Fruit fly (Drosophila melanogaster) whole organism, wandering third instar larva: Measurements from ENCODE around the gene Tmx3.

Source experiments
- Abd-B ChIP-seq: fragments of >200 bp; optimal IDR thresholded peaks from 2 replicates; lab custom pipeline; 2017; ENCODE audit warnings: missing biosample characterization, missing genetic modification characterization
- CG32264 ChIP-seq: fragments of 200-800 bp; sonication (Bioruptor generic); optimal IDR thresholded peaks from 2 replicates; lab custom pipeline; 2016; ENCODE audit warnings: missing biosample characterization, missing genetic modification characterization
- CG9705 ChIP-seq: fragments of 200-800 bp; sonication (Bioruptor generic); optimal IDR thresholded peaks from 2 replicates; lab custom pipeline; 2018; ENCODE audit warnings: missing biosample characterization, mild to moderate bottlenecking, missing genetic modification characterization
- CrebA ChIP-seq: fragments of 200-800 bp; sonication (Bioruptor generic); optimal IDR thresholded peaks from 2 replicates; lab custom pipeline; 2016; ENCODE audit warnings: missing biosample characterization, mild to moderate bottlenecking, missing genetic modification characterization, borderline replicate concordance
- Dfd ChIP-seq: fragments of >200 bp; optimal IDR thresholded peaks from 2 replicates; lab custom pipeline; 2017; ENCODE audit warnings: missing biosample characterization, missing genetic modification characterization
- Dif ChIP-seq: fragments of 200-275, 200-300 bp; sonication (Bioruptor generic); optimal IDR thresholded peaks from 2 replicates; lab custom pipeline; 2018; ENCODE audit warnings: missing biosample characterization, missing genetic modification characterization; ENCODE audit not compliant: partially characterized antibody
- GATAd ChIP-seq: sonication (Bioruptor generic); optimal IDR thresholded peaks from 2 replicates; lab custom pipeline; 2016; ENCODE audit warnings: missing biosample characterization, missing genetic modification characterization
- HLH106 ChIP-seq: fragments of 200-800 bp; optimal IDR thresholded peaks from 3 replicates; lab custom pipeline; 2019; ENCODE audit warnings: missing biosample characterization, mild to moderate bottlenecking, missing genetic modification characterization, moderate library complexity
- Hnf4 ChIP-seq: fragments of 200-800 bp; sonication (Bioruptor generic); optimal IDR thresholded peaks from 2 replicates; lab custom pipeline; 2016; ENCODE audit warnings: missing biosample characterization, mild to moderate bottlenecking, missing genetic modification characterization
- Hr78 ChIP-seq: fragments of >200 bp; optimal IDR thresholded peaks from 2 replicates; lab custom pipeline; 2017; ENCODE audit warnings: missing biosample characterization, missing genetic modification characterization
- Hr83 ChIP-seq: fragments of 200-300 bp; sonication (Bioruptor generic); optimal IDR thresholded peaks from 2 replicates; lab custom pipeline; 2016; ENCODE audit warnings: missing biosample characterization, mild to moderate bottlenecking, missing genetic modification characterization, moderate library complexity; ENCODE audit not compliant: poor library complexity, severe bottlenecking
- Jra ChIP-seq: sonication (Bioruptor generic); optimal IDR thresholded peaks from 2 replicates; lab custom pipeline; 2016; ENCODE audit warnings: missing biosample characterization, missing genetic modification characterization
- Mio ChIP-seq: sonication (Bioruptor generic); optimal IDR thresholded peaks from 2 replicates; lab custom pipeline; 2016; ENCODE audit warnings: missing biosample characterization, missing genetic modification characterization
- Myc ChIP-seq: fragments of >200 bp; optimal IDR thresholded peaks from 2 replicates; lab custom pipeline; 2017
- N ChIP-seq: fragments of >200 bp; optimal IDR thresholded peaks from 2 replicates; lab custom pipeline; 2018; ENCODE audit warnings: missing biosample characterization, missing external identifiers, missing genetic modification characterization
- OdsH ChIP-seq: fragments of 200-800 bp; sonication (Bioruptor generic); optimal IDR thresholded peaks from 2 replicates; lab custom pipeline; 2016; ENCODE audit warnings: missing biosample characterization, mild to moderate bottlenecking, missing genetic modification characterization
- Rel ChIP-seq, 2 experiments: fragments of 200-800 bp; sonication (Bioruptor generic) in 1 of 2; optimal IDR thresholded peaks; 2 replicates in 1 of 2; 3 replicates in 1 of 2; lab custom pipeline; 2016 to 2019; ENCODE audit warnings: mild to moderate bottlenecking in 2 of 2, missing biosample characterization in 2 of 2, missing genetic modification characterization in 2 of 2, moderate library complexity in 1 of 2
- Sp1 ChIP-seq: fragments of 200-800 bp; sonication (Bioruptor generic); optimal IDR thresholded peaks from 3 replicates; lab custom pipeline; 2019; ENCODE audit warnings: missing biosample characterization, mild to moderate bottlenecking, missing genetic modification characterization, moderate library complexity
- Vsx2 ChIP-seq: fragments of 200-300, 225-300 bp; sonication (Bioruptor generic); optimal IDR thresholded peaks from 2 replicates; lab custom pipeline; 2018; ENCODE audit warnings: missing biosample characterization, missing genetic modification characterization; ENCODE audit not compliant: partially characterized antibody
- br ChIP-seq: fragments of 200-800 bp; sonication (Bioruptor generic); optimal IDR thresholded peaks from 2 replicates; lab custom pipeline; 2016; ENCODE audit warnings: missing biosample characterization, missing genetic modification characterization
- brk ChIP-seq: fragments of 200-800 bp; sonication (Bioruptor generic); optimal IDR thresholded peaks from 2 replicates; lab custom pipeline; 2016; ENCODE audit warnings: missing biosample characterization, mild to moderate bottlenecking, missing genetic modification characterization
- dl ChIP-seq, 2 experiments: fragments of 175-275, 200-275 bp in 1 of 2; fragments of 200-275 bp in 1 of 2; sonication (Bioruptor generic); optimal IDR thresholded peaks; lab custom pipeline; 2018; ENCODE audit warnings: mild to moderate bottlenecking in 2 of 2, missing biosample characterization in 2 of 2, missing genetic modification characterization in 2 of 2, moderate library complexity in 2 of 2; ENCODE audit not compliant: partially characterized antibody in 2 of 2, insufficient read depth in 1 of 2
- dmrt93B ChIP-seq: fragments of 200-800 bp; sonication (Bioruptor generic); optimal IDR thresholded peaks from 2 replicates; lab custom pipeline; 2018; ENCODE audit warnings: missing biosample characterization, mild to moderate bottlenecking, missing genetic modification characterization
- dsf ChIP-seq: sonication (Bioruptor generic); optimal IDR thresholded peaks from 2 replicates; lab custom pipeline; 2016; ENCODE audit warnings: missing biosample characterization, missing genetic modification characterization, borderline replicate concordance
- ey ChIP-seq: fragments of 200-800 bp; sonication (Bioruptor generic); optimal IDR thresholded peaks from 2 replicates; lab custom pipeline; 2016; ENCODE audit warnings: missing biosample characterization, missing genetic modification characterization
- foxo ChIP-seq, 2 experiments: fragments of 200-800 bp; sonication (Bioruptor generic); optimal IDR thresholded peaks; 2 replicates in 1 of 2; 3 replicates in 1 of 2; lab custom pipeline; 2016 to 2017; ENCODE audit warnings: missing biosample characterization in 2 of 2, missing genetic modification characterization in 2 of 2
- fru ChIP-seq: fragments of 200-800 bp; sonication (Bioruptor generic); optimal IDR thresholded peaks from 3 replicates; lab custom pipeline; 2016; ENCODE audit warnings: missing biosample characterization, mild to moderate bottlenecking, missing genetic modification characterization
- h ChIP-seq: fragments of 200-800 bp; sonication (Bioruptor generic); optimal IDR thresholded peaks from 3 replicates; lab custom pipeline; 2016; ENCODE audit warnings: missing biosample characterization, mild to moderate bottlenecking, missing genetic modification characterization
- jim ChIP-seq: fragments of 175-275, 200-325 bp; sonication (Bioruptor generic); optimal IDR thresholded peaks from 2 replicates; lab custom pipeline; 2016; ENCODE audit warnings: missing biosample characterization, mild to moderate bottlenecking, missing genetic modification characterization
- lola ChIP-seq: fragments of >200 bp; optimal IDR thresholded peaks from 2 replicates; lab custom pipeline; 2017; ENCODE audit warnings: missing biosample characterization, missing genetic modification characterization
- pan ChIP-seq: fragments of >200 bp; optimal IDR thresholded peaks from 2 replicates; lab custom pipeline; 2017
- psq ChIP-seq: fragments of 200-800 bp; sonication (Bioruptor generic); optimal IDR thresholded peaks from 3 replicates; lab custom pipeline; 2017; ENCODE audit warnings: missing biosample characterization, mild to moderate bottlenecking, missing genetic modification characterization, moderate library complexity
- rgr ChIP-seq: fragments of 200-800 bp; sonication (Bioruptor generic); optimal IDR thresholded peaks from 3 replicates; lab custom pipeline; 2016; ENCODE audit warnings: missing biosample characterization, mild to moderate bottlenecking, missing genetic modification characterization
- sage ChIP-seq: fragments of 200-800 bp; sonication (Bioruptor generic); optimal IDR thresholded peaks from 2 replicates; lab custom pipeline; 2016; ENCODE audit warnings: missing biosample characterization, mild to moderate bottlenecking, missing genetic modification characterization
- sv ChIP-seq: fragments of 200-800 bp; sonication (Bioruptor generic); optimal IDR thresholded peaks from 3 replicates; lab custom pipeline; 2016; ENCODE audit warnings: missing biosample characterization, missing genetic modification characterization
- tai ChIP-seq: sonication (Bioruptor generic); optimal IDR thresholded peaks from 2 replicates; lab custom pipeline; 2016; ENCODE audit warnings: missing biosample characterization, missing genetic modification characterization
- usp ChIP-seq: fragments of >200 bp; optimal IDR thresholded peaks from 2 replicates; lab custom pipeline; 2017; ENCODE audit warnings: missing biosample characterization, missing genetic modification characterization
- woc ChIP-seq: sonication (Bioruptor generic); optimal IDR thresholded peaks from 2 replicates; lab custom pipeline; 2016; ENCODE audit warnings: missing biosample characterization, mild to moderate bottlenecking, missing genetic modification characterization

Tmx3 gene

DNA sequence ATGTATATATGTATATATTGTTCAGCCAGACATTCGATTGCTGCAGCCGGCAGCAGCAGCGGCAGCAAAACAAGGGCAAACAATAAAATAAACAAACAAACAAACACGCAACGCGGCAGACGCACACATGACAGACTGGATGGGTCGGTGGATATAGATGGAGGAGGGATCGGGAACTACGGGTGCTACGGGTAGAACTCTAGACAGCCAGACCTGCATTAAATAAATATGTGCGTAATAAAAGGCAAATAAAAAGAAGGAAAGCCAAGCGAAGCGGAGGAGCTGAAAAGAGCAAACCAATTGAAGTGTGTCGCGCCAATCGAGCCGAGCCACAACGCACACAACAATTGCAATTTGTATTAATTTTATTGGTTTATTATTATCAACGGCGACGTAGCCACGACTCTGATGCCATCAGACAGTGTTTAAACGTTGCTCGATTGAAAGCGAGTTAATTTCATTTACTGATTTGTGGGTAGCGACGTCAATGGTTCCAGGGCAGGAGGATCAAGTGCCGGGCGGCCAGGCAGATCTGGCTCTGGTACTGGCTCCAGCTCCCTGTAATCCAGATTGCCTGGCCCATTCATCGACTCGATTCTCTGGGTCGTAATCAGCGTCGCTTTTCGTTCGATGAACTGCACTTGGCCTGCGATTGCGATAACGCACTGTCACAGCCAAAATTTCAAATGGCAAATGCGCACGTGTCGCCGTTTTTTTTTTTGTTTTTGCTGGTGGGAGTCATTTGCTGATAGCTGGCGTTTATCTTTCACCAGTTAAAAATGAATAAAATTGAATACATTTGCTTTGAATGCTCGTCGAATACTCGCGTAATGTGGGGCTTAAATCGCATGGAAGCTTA is 34.8 kb upstream of the Tmx3 start:
- TF ChIP-seq CrebA (GFP tag; lab: Kevin White, UChicago) = peak; percentile 62
- TF ChIP-seq woc = peak; percentile 60
- TF ChIP-seq tai (GFP tag; lab: Kevin White, UChicago) = peak; percentile 76
- no peak for TF ChIP-seq Abd-B (GFP tag; lab: Kevin White, UChicago)
- peak; percentile 53 for TF ChIP-seq CG9705 (GFP tag; lab: Kevin White, UChicago)
- no peak for TF ChIP-seq usp (GFP tag; lab: Kevin White, UChicago)
- no peak for TF ChIP-seq Vsx2 (GFP tag; lab: Kevin White, UChicago)
- peak; percentile 69 for TF ChIP-seq Sp1
- TF ChIP-seq sv (GFP tag; lab: Kevin White, UChicago) = no peak
- peak; percentile 84 for TF ChIP-seq h (GFP tag; lab: Kevin White, UChicago)
- peak; percentile 20 for TF ChIP-seq Dif (GFP tag; lab: Kevin White, UChicago)
- TF ChIP-seq HLH106 (tag; lab: Kevin White, UChicago) = peak; percentile 42
- TF ChIP-seq Hnf4 (GFP tag; lab: Kevin White, UChicago) = peak; percentile 56
- TF ChIP-seq Jra (GFP tag; lab: Kevin White, UChicago) = peak; percentile 45
- peak; percentile 33 for TF ChIP-seq sage (GFP tag; lab: Kevin White, UChicago)
- no peak for TF ChIP-seq lola (GFP tag; lab: Kevin White, UChicago)
- TF ChIP-seq Hr83 = peak; percentile 88
- TF ChIP-seq Rel (GFP tag; optimal IDR thresholded peaks at IDR 0.05; lab: Kevin White, UChicago) = no peak
- TF ChIP-seq Rel (tag; optimal IDR thresholded peaks at IDR 0.05; lab: Kevin White, UChicago) = peak; percentile 23
- TF ChIP-seq rgr (GFP tag; lab: Kevin White, UChicago) = peak; percentile 81
- TF ChIP-seq jim (GFP tag; lab: Kevin White, UChicago) = peak; percentile 45
- TF ChIP-seq psq (GFP tag; lab: Kevin White, UChicago) = peak; percentile 79
- peak; percentile 81 for TF ChIP-seq OdsH (GFP tag; lab: Kevin White, UChicago)
- TF ChIP-seq dl (GFP tag; optimal IDR thresholded peaks at IDR 0.05; lab: Kevin White, UChicago; ENCODE audit: insufficient read depth in 1 of 2, partially characterized antibody in 2 of 2) = no peak
- peak; percentile 42 for TF ChIP-seq CG32264 (GFP tag; lab: Kevin White, UChicago)
- no peak for TF ChIP-seq Hr78 (GFP tag; lab: Kevin White, UChicago)
- TF ChIP-seq ey = peak; percentile 42
- TF ChIP-seq br = peak; percentile 68
- TF ChIP-seq fru (GFP tag; lab: Kevin White, UChicago) = peak; percentile 77
- TF ChIP-seq pan (lab: Kevin White, UChicago) = no peak
- peak in 1 of 2 experiments; percentile 58 for TF ChIP-seq foxo (GFP tag; optimal IDR thresholded peaks at IDR 0.05; lab: Kevin White, UChicago)
- peak; percentile 43 for TF ChIP-seq dsf (GFP tag; lab: Kevin White, UChicago)
- no peak for TF ChIP-seq N (GFP tag; lab: Kevin White, UChicago)
- TF ChIP-seq Dfd (GFP tag; lab: Kevin White, UChicago) = no peak
- TF ChIP-seq GATAd (GFP tag; lab: Kevin White, UChicago) = no peak
- TF ChIP-seq Mio (GFP tag; lab: Kevin White, UChicago) = peak; percentile 20
- TF ChIP-seq Myc = no peak
- TF ChIP-seq dmrt93B (GFP tag; lab: Kevin White, UChicago) = peak; percentile 48
- TF ChIP-seq brk (GFP tag; lab: Kevin White, UChicago) = peak; percentile 4

- TF ChIP-seq brk (GFP tag; lab: Kevin White, UChicago) (peak; percentile 74), GATAd (GFP tag; lab: Kevin White, UChicago) (no peak), Dif (GFP tag; lab: Kevin White, UChicago) (peak; percentile 62), Hr78 (GFP tag; lab: Kevin White, UChicago) (no peak), br (peak; percentile 71), OdsH (GFP tag; lab: Kevin White, UChicago) (peak; percentile 57), sv (GFP tag; lab: Kevin White, UChicago) (no peak), Vsx2 (GFP tag; lab: Kevin White, UChicago) (peak; percentile 55), ey (peak; percentile 44), Abd-B (GFP tag; lab: Kevin White, UChicago) (no peak), Dfd (GFP tag; lab: Kevin White, UChicago) (no peak), dmrt93B (GFP tag; lab: Kevin White, UChicago) (peak; percentile 5), Jra (GFP tag; lab: Kevin White, UChicago) (peak; percentile 72), Rel (GFP tag; optimal IDR thresholded peaks at IDR 0.05; lab: Kevin White, UChicago) (peak; percentile 83), Rel (tag; optimal IDR thresholded peaks at IDR 0.05; lab: Kevin White, UChicago) (peak; percentile 87), rgr (GFP tag; lab: Kevin White, UChicago) (peak; percentile 59), lola (GFP tag; lab: Kevin White, UChicago) (no peak), pan (lab: Kevin White, UChicago) (no peak), sage (GFP tag; lab: Kevin White, UChicago) (peak; percentile 78), CG32264 (GFP tag; lab: Kevin White, UChicago) (peak; percentile 80), Myc (no peak), CrebA (GFP tag; lab: Kevin White, UChicago) (peak; percentile 90), CG9705 (GFP tag; lab: Kevin White, UChicago) (no peak), foxo (GFP tag; optimal IDR thresholded peaks at IDR 0.05; lab: Kevin White, UChicago) (peak; percentile 56 to 64), h (GFP tag; lab: Kevin White, UChicago) (peak; percentile 86), jim (GFP tag; lab: Kevin White, UChicago) (peak; percentile 100), fru (GFP tag; lab: Kevin White, UChicago) (peak; percentile 64), N (GFP tag; lab: Kevin White, UChicago) (no peak), dsf (GFP tag; lab: Kevin White, UChicago) (no peak), usp (GFP tag; lab: Kevin White, UChicago) (no peak), Hnf4 (GFP tag; lab: Kevin White, UChicago) (peak; percentile 67), tai (GFP tag; lab: Kevin White, UChicago) (peak; percentile 90), psq (GFP tag; lab: Kevin White, UChicago) (peak; percentile 84), Hr83 (peak; percentile 66), Sp1 (peak; percentile 74), HLH106 (tag; lab: Kevin White, UChicago) (no peak)
Measured at dm6 chr3L:16195476-16195958, 33.4 kb upstream of the Tmx3 start.
